Fruit fly (Drosophila melanogaster): ENCODE results near the gene CG15034.

dm6 chrX:7320455-7321224 is 26.7 kb downstream of the CG15034 start:
- no peak for TF ChIP-seq CG34367 (tag; optimal IDR thresholded peaks at IDR 0.05)
- no peak for TF ChIP-seq EcR (GFP tag; optimal IDR thresholded peaks at IDR 0.05)
- 0 out of 2 replicates have a peak, but pooled peaks have one; percentile 9 for TF ChIP-seq CG32121 (GFP tag; IDR thresholded peaks at IDR 0.05)
- TF ChIP-seq CG10348 (GFP tag; IDR thresholded peaks at IDR 0.05), result no peak
- 0 out of 2 replicates have a peak, but pooled peaks have one; percentile 22 for TF ChIP-seq Ets98B (GFP tag; IDR thresholded peaks at IDR 0.05)
- TF ChIP-seq fd96Ca (GFP tag; IDR thresholded peaks at IDR 0.05), result 0 out of 3 replicates have a peak, but pooled peaks have one; percentile 15
- TF ChIP-seq CG8301 (tag; optimal IDR thresholded peaks at IDR 0.05), result no peak
- no peak for TF ChIP-seq CG13204 (GFP tag; optimal IDR thresholded peaks at IDR 0.05)
- TF ChIP-seq gl (tag; optimal IDR thresholded peaks at IDR 0.05), result no peak
- TF ChIP-seq CG8159 (tag; optimal IDR thresholded peaks at IDR 0.05), result no peak
- no peak for TF ChIP-seq D1 (tag; optimal IDR thresholded peaks at IDR 0.05)
